Fruit fly (Drosophila melanogaster) whole organism, embryonic: Measurements from ENCODE around the gene TFAM.

Experiments used
- B-H2 ChIP-seq: fragments of 200-800 bp; sonication (Bioruptor generic); optimal IDR thresholded peaks from 2 replicates; lab custom pipeline; 2018; ENCODE audit warnings: missing biosample characterization, mild to moderate bottlenecking, missing genetic modification characterization
- BtbVII ChIP-seq: fragments of 200-800 bp; sonication (Bioruptor generic); optimal IDR thresholded peaks from 3 replicates; lab custom pipeline; 2017; ENCODE audit warnings: missing biosample characterization, mild to moderate bottlenecking, missing genetic modification characterization
- C15 ChIP-seq: fragments of 200-800 bp; sonication (Bioruptor generic); IDR thresholded peaks from 3 replicates; pipeline ENCODE4 v1.3.6; 2022; ENCODE audit warnings: missing biosample characterization, missing genetic modification characterization
- CG1024 ChIP-seq: fragments of 200-800 bp; sonication (Bioruptor generic); IDR thresholded peaks from 2 replicates; pipeline ENCODE4 v1.3.6; 2022; ENCODE audit warnings: missing biosample characterization, missing genetic modification characterization
- CG10979 ChIP-seq: fragments of 200-800 bp; sonication (Bioruptor generic); optimal IDR thresholded peaks from 2 replicates; lab custom pipeline; 2018; ENCODE audit warnings: missing biosample characterization, mild to moderate bottlenecking, missing genetic modification characterization, moderate library complexity
- CG11247 ChIP-seq: fragments of 200-800 bp; sonication (Bioruptor generic); IDR thresholded peaks from 2 replicates; pipeline ENCODE4 v1.3.6; 2022; ENCODE audit warnings: missing biosample characterization, missing genetic modification characterization
- CG12299 ChIP-seq: fragments of 200-800 bp; sonication (Bioruptor generic); optimal IDR thresholded peaks from 2 replicates; lab custom pipeline; 2018; ENCODE audit warnings: missing biosample characterization, mild to moderate bottlenecking, missing genetic modification characterization
- CG14050 ChIP-seq: fragments of 200-800 bp; sonication (Bioruptor generic); IDR thresholded peaks from 3 replicates; pipeline ENCODE4 v1.3.6; 2022; ENCODE audit warnings: missing biosample characterization, missing genetic modification characterization
- CG14710 ChIP-seq: fragments of 200-800 bp; sonication (Bioruptor generic); optimal IDR thresholded peaks from 3 replicates; lab custom pipeline; 2019; ENCODE audit warnings: missing biosample characterization, mild to moderate bottlenecking, missing genetic modification characterization, moderate library complexity
- CG14965 ChIP-seq: fragments of 200-800 bp; sonication (Bioruptor generic); optimal IDR thresholded peaks from 2 replicates; lab custom pipeline; 2016; ENCODE audit warnings: missing biosample characterization, missing genetic modification characterization, borderline replicate concordance
- CG2875 ChIP-seq: fragments of 200-800 bp; sonication (Bioruptor generic); optimal IDR thresholded peaks from 2 replicates; lab custom pipeline; 2017; ENCODE audit warnings: missing biosample characterization, mild to moderate bottlenecking, missing genetic modification characterization, missing genetic modification reagents
- CG33213 ChIP-seq: fragments of 200-800 bp; sonication (Bioruptor generic); optimal IDR thresholded peaks from 3 replicates; lab custom pipeline; 2016; ENCODE audit warnings: missing biosample characterization, missing genetic modification characterization
- CG43689 ChIP-seq: fragments of 200-800 bp; sonication (Bioruptor generic); IDR thresholded peaks from 2 replicates; pipeline ENCODE4 v1.3.6; 2022; ENCODE audit warnings: missing biosample characterization, missing genetic modification characterization
- CG8089 ChIP-seq: fragments of 200-800 bp; sonication (Bioruptor generic); optimal IDR thresholded peaks from 3 replicates; lab custom pipeline; 2016; ENCODE audit warnings: missing biosample characterization, missing genetic modification characterization
- CG8359 ChIP-seq: fragments of 200-800 bp; sonication (Bioruptor generic); optimal IDR thresholded peaks from 2 replicates; lab custom pipeline; 2017; ENCODE audit warnings: missing biosample characterization, mild to moderate bottlenecking, missing genetic modification characterization, borderline replicate concordance
- CG8944 ChIP-seq: fragments of 200-800 bp; sonication (Bioruptor generic); optimal IDR thresholded peaks from 3 replicates; lab custom pipeline; 2016; ENCODE audit warnings: missing biosample characterization, missing genetic modification characterization
- CG9727 ChIP-seq: fragments of 200-800 bp; sonication (Bioruptor generic); optimal IDR thresholded peaks from 3 replicates; lab custom pipeline; 2017; ENCODE audit warnings: missing biosample characterization, mild to moderate bottlenecking, missing genetic modification characterization
- CHES-1-like ChIP-seq: fragments of 200-800 bp; sonication (Bioruptor generic); optimal IDR thresholded peaks from 2 replicates; lab custom pipeline; 2016; ENCODE audit warnings: missing biosample characterization, missing genetic modification characterization
- Dll ChIP-seq: fragments of 200-800 bp; sonication (Bioruptor generic); IDR thresholded peaks from 4 replicates; pipeline ENCODE4 v1.3.6; 2022; ENCODE audit warnings: missing biosample characterization, missing genetic modification characterization; ENCODE audit not compliant: partially characterized antibody
- Med ChIP-seq: fragments of 200-800 bp; sonication (Bioruptor generic); peaks from one replicate; lab custom pipeline; 2016; ENCODE audit warnings: missing biosample characterization, missing genetic modification characterization, mild to moderate bottlenecking, inconsistent platforms, moderate library complexity
- Myb ChIP-seq: fragments of 200-800 bp; sonication (Bioruptor generic); optimal IDR thresholded peaks from 2 replicates; lab custom pipeline; 2016; ENCODE audit warnings: missing biosample characterization, missing genetic modification characterization
- Oaz ChIP-seq: fragments of 200-800 bp; sonication (Bioruptor generic); IDR thresholded peaks from 2 replicates; pipeline ENCODE4 v1.3.6; 2022; ENCODE audit warnings: missing biosample characterization, missing genetic modification characterization
- Opbp ChIP-seq: fragments of 200-800 bp; sonication (Bioruptor generic); IDR thresholded peaks from 3 replicates; pipeline ENCODE4 v1.3.6; 2022; ENCODE audit warnings: missing biosample characterization, missing genetic modification characterization; ENCODE audit not compliant: partially characterized antibody
- Optix ChIP-seq: fragments of 200-800 bp; sonication (Bioruptor generic); IDR thresholded peaks from 3 replicates; pipeline ENCODE4 v1.3.6; 2022; ENCODE audit warnings: missing biosample characterization, missing genetic modification characterization
- Ssrp ChIP-seq: fragments of 200-800 bp; sonication (Bioruptor generic); optimal IDR thresholded peaks from 2 replicates; lab custom pipeline; 2018; ENCODE audit warnings: missing biosample characterization, mild to moderate bottlenecking, missing genetic modification characterization, moderate library complexity
- Stat92E ChIP-seq, 3 experiments: fragments of >200 bp in 2 of 3; fragments of 200-800 bp in 1 of 3; sonication (Bioruptor generic) in 1 of 3; optimal IDR thresholded peaks; 2 replicates each; lab custom pipeline; 2017 to 2019; ENCODE audit warnings: missing biosample characterization in 3 of 3, missing genetic modification characterization in 3 of 3, mild to moderate bottlenecking in 1 of 3, moderate library complexity in 1 of 3
- Trl ChIP-seq, 3 experiments: fragments of >200 bp in 2 of 3; fragments of 200-800 bp in 1 of 3; sonication (Bioruptor generic) in 1 of 3; optimal IDR thresholded peaks; 2 replicates in 1 of 3; 3 replicates in 2 of 3; lab custom pipeline; 2016 to 2017; ENCODE audit warnings: missing biosample characterization in 1 of 3, missing genetic modification characterization in 1 of 3
- ato ChIP-seq: fragments of 200-800 bp; sonication (Bioruptor generic); IDR thresholded peaks from 2 replicates; pipeline ENCODE4 v1.3.6; 2022; ENCODE audit warnings: missing biosample characterization, missing genetic modification characterization; ENCODE audit not compliant: partially characterized antibody
- btn ChIP-seq: fragments of 200-800 bp; sonication (Bioruptor generic); optimal IDR thresholded peaks from 2 replicates; lab custom pipeline; 2016; ENCODE audit warnings: missing biosample characterization, missing genetic modification characterization
- corto ChIP-seq: fragments of 200-800 bp; sonication (Bioruptor generic); optimal IDR thresholded peaks from 2 replicates; lab custom pipeline; 2016; ENCODE audit warnings: missing biosample characterization, mild to moderate bottlenecking, missing genetic modification characterization, moderate library complexity
- croc ChIP-seq: fragments of 200-800 bp; sonication (Bioruptor generic); conservative IDR thresholded peaks from 3 replicates; pipeline ENCODE4 v1.3.6; 2022; ENCODE audit warnings: missing biosample characterization, missing genetic modification characterization
- emc ChIP-seq: fragments of 200-800 bp; sonication (Bioruptor generic); optimal IDR thresholded peaks from 2 replicates; lab custom pipeline; 2016; ENCODE audit warnings: missing biosample characterization, missing genetic modification characterization
- fd3F ChIP-seq: fragments of 200-800 bp; sonication (Bioruptor generic); optimal IDR thresholded peaks from 2 replicates; lab custom pipeline; 2018; ENCODE audit warnings: missing biosample characterization, mild to moderate bottlenecking, missing genetic modification characterization, moderate library complexity
- gro ChIP-seq: fragments of 200-800 bp; sonication (Bioruptor generic); optimal IDR thresholded peaks from 2 replicates; lab custom pipeline; 2016; ENCODE audit warnings: missing biosample characterization, missing genetic modification characterization
- gsb-n ChIP-seq: fragments of 200-800 bp; sonication (Bioruptor generic); optimal IDR thresholded peaks from 3 replicates; lab custom pipeline; 2018; ENCODE audit warnings: missing biosample characterization, mild to moderate bottlenecking, missing genetic modification characterization
- klu ChIP-seq: fragments of 200-800 bp; sonication (Bioruptor generic); IDR thresholded peaks from 2 replicates; pipeline ENCODE4 v1.3.6; 2022; ENCODE audit warnings: missing biosample characterization, missing genetic modification characterization
- luna ChIP-seq: fragments of 200-800 bp; sonication (Bioruptor generic); optimal IDR thresholded peaks from 2 replicates; lab custom pipeline; 2016; ENCODE audit warnings: missing biosample characterization, missing genetic modification characterization
- nmo ChIP-seq: fragments of 200-800 bp; sonication (Bioruptor generic); optimal IDR thresholded peaks from 2 replicates; lab custom pipeline; 2018; ENCODE audit warnings: missing biosample characterization, mild to moderate bottlenecking, missing genetic modification characterization, moderate library complexity
- pan ChIP-seq, 4 experiments: fragments of >200 bp in 3 of 4; fragments of 200-800 bp in 1 of 4; sonication (Bioruptor generic) in 1 of 4; optimal IDR thresholded peaks in 3 of 4; IDR thresholded peaks in 1 of 4; 2 replicates each; pipeline versions ENCODE4 v1.3.6 to Lab custom; 2017 to 2022; ENCODE audit warnings: missing biosample characterization in 2 of 4, missing genetic modification characterization in 2 of 4, mixed read lengths in 1 of 4
- pita ChIP-seq: fragments of 200-800 bp; sonication (Bioruptor generic); optimal IDR thresholded peaks from 2 replicates; lab custom pipeline; 2017; ENCODE audit warnings: missing biosample characterization, mild to moderate bottlenecking, missing genetic modification characterization
- salm ChIP-seq: fragments of 200-800 bp; sonication (Bioruptor generic); optimal IDR thresholded peaks from 2 replicates; lab custom pipeline; 2018; ENCODE audit warnings: missing biosample characterization, mild to moderate bottlenecking, missing genetic modification characterization
- seq ChIP-seq: fragments of 200-800 bp; sonication (Bioruptor generic); IDR thresholded peaks from 2 replicates; pipeline ENCODE4 v1.3.6; 2022; ENCODE audit warnings: missing biosample characterization, missing genetic modification characterization
- sob ChIP-seq: fragments of 200-800 bp; sonication (Bioruptor generic); IDR thresholded peaks from 2 replicates; pipeline ENCODE4 v1.3.6; 2022; ENCODE audit warnings: missing biosample characterization, missing genetic modification characterization
- tio ChIP-seq: fragments of 200-800 bp; sonication (Bioruptor generic); optimal IDR thresholded peaks from 2 replicates; lab custom pipeline; 2017; ENCODE audit warnings: missing biosample characterization, missing genetic modification characterization, inconsistent platforms
- unpg ChIP-seq: fragments of 200-800 bp; sonication (Bioruptor generic); optimal IDR thresholded peaks from 3 replicates; lab custom pipeline; 2018; ENCODE audit warnings: missing biosample characterization, mild to moderate bottlenecking, missing genetic modification characterization, moderate library complexity
- yki ChIP-seq: fragments of >200 bp; optimal IDR thresholded peaks from 3 replicates; lab custom pipeline; 2018
- z ChIP-seq: fragments of 200-800 bp; sonication (Bioruptor generic); IDR thresholded peaks from 3 replicates; pipeline ENCODE4 v1.3.6; 2022; ENCODE audit warnings: missing biosample characterization, missing genetic modification characterization
- zen2 ChIP-seq: fragments of 200-800 bp; sonication (Bioruptor generic); IDR thresholded peaks from 3 replicates; pipeline ENCODE4 v1.3.6; 2022; ENCODE audit warnings: missing biosample characterization, missing genetic modification characterization; ENCODE audit not compliant: partially characterized antibody

Gene TFAM

dm6 chr3R:20542283-20543144 lies 34.3 kb downstream of the TFAM start (continued):
- TF ChIP-seq nmo (GFP tag; lab: Kevin White, UChicago) (no peak), Opbp (GFP tag; lab: Robert Waterston, UW) (no peak), corto (GFP tag; lab: Kevin White, UChicago) (no peak), Myb (GFP tag; lab: Kevin White, UChicago) (no peak), tio (GFP tag; lab: Kevin White, UChicago) (peak; percentile 21), fd3F (GFP tag; lab: Kevin White, UChicago) (no peak), unpg (GFP tag; lab: Kevin White, UChicago) (no peak), CG9727 (GFP tag; lab: Kevin White, UChicago) (peak; percentile 73), CG14965 (peak; percentile 11), C15 (GFP tag; lab: Robert Waterston, UW) (no peak), Oaz (no peak), seq (GFP tag; lab: Robert Waterston, UW) (no peak; the same call in 1 of the 2 replicates), salm (tag; lab: Kevin White, UChicago) (peak; percentile 4), klu (no peak), luna (GFP tag; lab: Kevin White, UChicago) (no peak), sob (peak; percentile 49), pan (optimal IDR thresholded peaks at IDR 0.05; lab: Kevin White, UChicago) (no peak), pan (GFP tag; optimal IDR thresholded peaks at IDR 0.05 in 1 of 2, IDR thresholded peaks at IDR 0.05 in 1 of 2) (no peak), BtbVII (GFP tag; lab: Kevin White, UChicago) (no peak), btn (GFP tag; lab: Kevin White, UChicago) (no peak), Med (GFP tag; lab: Kevin White, UChicago) (peak; percentile 34), emc (GFP tag; lab: Kevin White, UChicago) (no peak), CG1024 (no peak), gro (GFP tag; lab: Kevin White, UChicago) (no peak), CG14710 (tag; lab: Kevin White, UChicago) (peak; percentile 63), yki (lab: Kevin White, UChicago) (no peak), Trl (optimal IDR thresholded peaks at IDR 0.05; lab: Kevin White, UChicago) (no peak), Trl (GFP tag; optimal IDR thresholded peaks at IDR 0.05; lab: Kevin White, UChicago) (peak; percentile 34), CG11247 (no peak), B-H2 (no peak), Optix (GFP tag; lab: Robert Waterston, UW) (no peak), pita (GFP tag; lab: Kevin White, UChicago) (no peak), CG8944 (GFP tag; lab: Kevin White, UChicago) (no peak), gsb-n (tag; lab: Kevin White, UChicago) (peak; percentile 68), zen2 (GFP tag; lab: Robert Waterston, UW) (no peak), Ssrp (tag; lab: Kevin White, UChicago) (no peak), CG10979 (tag; lab: Kevin White, UChicago) (peak; percentile 35), Stat92E (GFP tag; optimal IDR thresholded peaks at IDR 0.05; lab: Kevin White, UChicago) (no peak), CG33213 (GFP tag; lab: Kevin White, UChicago) (no peak), croc (GFP tag; lab: Robert Waterston, UW) (no peak), CHES-1-like (GFP tag; lab: Kevin White, UChicago) (no peak), Dll (0 out of 4 replicates have a peak, but pooled peaks have one; percentile 11), CG43689 (no peak), z (GFP tag; lab: Robert Waterston, UW) (peak; percentile 52; the same call in 1 of the 3 replicates), CG8089 (no peak), CG8359 (GFP tag; lab: Kevin White, UChicago) (peak; percentile 5), ato (GFP tag; lab: Robert Waterston, UW) (no peak), CG2875 (peak; percentile 58), CG12299 (peak; percentile 39), CG14050 (GFP tag; lab: Robert Waterston, UW) (no peak)
